Fruit fly (Drosophila melanogaster): ENCODE measurements around the gene otu.

DNA sequence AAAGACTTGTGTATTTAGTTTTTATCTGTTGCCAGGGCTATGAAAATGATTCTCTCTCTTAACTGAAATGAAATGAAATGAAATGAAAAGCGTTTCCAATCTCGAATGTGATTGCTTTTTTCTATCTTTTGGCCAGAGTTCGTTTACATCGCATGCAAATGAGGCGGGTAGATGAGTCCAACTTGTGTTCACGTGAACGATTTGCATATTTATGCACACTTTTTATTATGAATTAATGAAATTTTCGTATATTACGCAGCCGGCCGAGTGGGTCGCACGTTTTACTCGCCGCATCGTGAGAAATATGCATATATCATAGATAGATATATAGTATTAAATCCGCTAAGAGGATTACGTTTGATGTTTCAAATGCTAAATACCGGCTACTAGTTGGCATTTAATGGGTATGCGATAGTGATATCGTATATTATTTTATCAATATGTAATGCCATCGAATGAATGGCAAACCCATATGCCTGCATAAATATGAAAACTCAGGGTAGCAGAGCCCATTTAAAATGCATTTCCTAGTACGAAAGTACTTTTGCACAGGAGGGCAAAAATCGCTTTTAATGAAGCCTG, 15.8 kb upstream of the otu start:
- TF ChIP-seq CG10348 (GFP tag; IDR thresholded peaks at IDR 0.05) (no peak), rn (GFP tag; IDR thresholded peaks at IDR 0.05) (no peak), Pif1B (GFP tag; optimal IDR thresholded peaks at IDR 0.05) (no peak), CG13204 (GFP tag; optimal IDR thresholded peaks at IDR 0.05) (no peak), EcR (GFP tag; optimal IDR thresholded peaks at IDR 0.05) (no peak), CG12605 (GFP tag; IDR thresholded peaks at IDR 0.05) (no peak)
